Fruit fly (Drosophila melanogaster): ENCODE results near the gene CG32276.

Gene CG32276

DNA sequence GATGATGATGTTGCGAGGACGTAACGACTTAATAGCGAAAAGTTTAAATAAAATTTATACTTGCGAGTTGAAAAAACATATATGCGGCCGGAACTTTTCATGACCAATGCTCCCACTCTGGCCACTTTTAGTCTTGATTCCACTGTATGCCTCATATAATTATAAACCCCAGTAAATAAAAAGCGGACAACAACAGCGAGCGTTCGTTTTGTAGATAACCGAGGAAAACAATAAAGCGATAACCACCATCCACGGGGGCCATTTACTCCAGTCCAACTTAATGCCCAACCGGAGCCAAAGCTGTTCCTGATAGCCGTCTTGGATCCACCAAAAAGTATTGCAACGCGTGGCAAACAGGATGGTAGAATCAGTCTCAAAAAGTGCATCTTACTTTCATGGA, 37.5 kb upstream of the CG32276 start:
- peak; percentile 22 for TF ChIP-seq CG17801 (GFP tag; optimal IDR thresholded peaks at IDR 0.05; ENCODE audit: partially characterized antibody)

DNA sequence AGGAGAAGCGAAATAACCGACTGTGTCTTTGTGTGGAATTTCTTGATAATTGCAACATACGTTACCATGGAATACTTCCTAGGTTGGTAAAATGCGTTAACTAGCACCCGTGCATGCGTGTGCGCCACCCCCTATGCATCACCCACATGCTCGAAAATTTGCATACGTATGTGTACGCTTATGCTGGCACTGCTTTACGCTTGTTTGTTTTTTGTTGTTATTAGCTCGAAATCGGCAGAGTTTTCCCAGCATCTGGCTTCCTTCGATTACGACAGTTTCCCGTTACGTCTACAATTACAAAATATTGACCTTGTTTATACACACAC, 27.6 kb upstream of the CG32276 start:
- no peak for TF ChIP-seq CG17801 (GFP tag; optimal IDR thresholded peaks at IDR 0.05; ENCODE audit: partially characterized antibody)

DNA sequence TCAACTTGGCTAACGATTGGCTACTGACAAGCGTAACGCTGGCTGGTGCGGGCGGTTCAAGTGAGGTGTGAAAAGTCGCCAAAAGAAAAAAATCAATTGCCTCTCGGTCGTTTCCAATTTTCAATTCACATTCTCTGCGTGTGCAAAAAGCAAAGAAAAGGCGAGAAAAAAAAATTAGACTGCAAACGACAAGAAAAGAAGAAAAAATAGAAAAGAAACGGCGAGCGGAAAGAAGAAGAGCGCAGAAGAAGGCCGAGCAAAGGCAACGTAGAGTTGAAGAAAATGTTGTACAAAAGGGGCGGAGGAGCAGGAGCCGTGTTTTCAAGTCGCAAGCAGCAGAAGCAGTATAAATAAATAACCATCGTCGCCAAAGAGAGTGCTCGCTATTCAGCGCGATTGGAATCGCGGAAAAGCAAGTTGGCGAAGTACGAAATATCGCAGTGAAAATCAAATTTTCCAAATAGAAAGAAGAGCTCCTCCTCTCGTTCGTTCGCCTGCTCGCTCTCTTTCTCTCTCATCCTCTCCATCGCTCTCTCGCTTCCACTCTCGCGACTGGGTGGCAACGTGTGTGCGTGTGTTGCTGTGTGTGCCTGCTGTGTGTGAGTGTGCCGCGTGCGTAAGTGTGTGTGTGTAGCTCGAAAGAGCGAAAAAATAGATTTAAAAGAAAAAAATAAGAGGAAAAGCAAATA, 27.1 kb upstream of the CG32276 start:
- no peak for TF ChIP-seq CG17801 (GFP tag; optimal IDR thresholded peaks at IDR 0.05; ENCODE audit: partially characterized antibody)

DNA sequence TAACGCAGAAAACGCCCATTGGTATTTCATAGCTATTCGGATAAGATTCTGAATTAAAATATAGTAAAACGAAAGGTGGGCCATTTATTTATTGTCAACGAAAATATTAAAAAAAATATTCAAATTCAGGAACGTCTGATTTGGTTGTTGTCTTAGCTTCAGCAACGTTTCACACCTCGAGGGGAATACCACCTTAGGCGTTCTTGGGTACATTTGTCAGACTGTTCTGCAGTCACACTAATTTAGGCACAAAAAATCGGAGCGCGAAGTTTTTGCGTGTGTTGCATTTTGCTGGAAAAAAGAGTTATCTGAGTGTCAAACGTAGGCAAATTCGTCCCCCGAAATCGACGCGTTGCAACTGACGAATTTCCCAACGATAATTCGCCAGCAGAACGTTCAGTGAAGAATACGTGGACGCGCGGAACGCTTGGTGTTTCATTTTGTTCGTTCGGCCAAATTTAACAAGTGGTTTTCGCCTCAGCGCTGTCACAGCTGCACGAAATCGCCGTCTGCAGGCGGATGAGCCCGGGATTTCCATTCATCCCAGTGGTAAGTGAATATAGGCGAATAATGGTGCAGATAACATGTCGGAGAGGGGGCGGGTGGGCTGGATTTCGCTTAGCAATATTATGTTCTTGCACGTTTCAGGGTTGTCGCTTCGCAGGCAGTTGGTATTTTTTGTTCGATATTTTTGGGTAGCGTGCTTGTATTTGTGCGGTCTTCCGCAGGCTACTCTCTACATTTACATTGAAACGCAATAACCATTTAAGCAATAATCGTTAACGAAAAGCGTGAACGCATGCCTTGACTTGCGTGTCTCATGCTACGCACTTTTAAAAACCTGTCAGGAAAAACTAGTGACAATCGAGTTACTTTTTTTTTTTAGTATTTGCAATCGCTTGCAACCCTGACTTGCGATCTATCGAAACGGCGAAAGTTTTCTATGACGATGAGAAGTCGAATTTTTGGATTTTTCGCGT, 26.2 kb upstream of the CG32276 start, which contains the start of gene Larp4B:
Gene Larp4B, plus strand, starts transcription at position 99 of the 980 bp plus-strand sequence.
- TF ChIP-seq CG17801 (GFP tag; optimal IDR thresholded peaks at IDR 0.05; ENCODE audit: partially characterized antibody): no peak

DNA sequence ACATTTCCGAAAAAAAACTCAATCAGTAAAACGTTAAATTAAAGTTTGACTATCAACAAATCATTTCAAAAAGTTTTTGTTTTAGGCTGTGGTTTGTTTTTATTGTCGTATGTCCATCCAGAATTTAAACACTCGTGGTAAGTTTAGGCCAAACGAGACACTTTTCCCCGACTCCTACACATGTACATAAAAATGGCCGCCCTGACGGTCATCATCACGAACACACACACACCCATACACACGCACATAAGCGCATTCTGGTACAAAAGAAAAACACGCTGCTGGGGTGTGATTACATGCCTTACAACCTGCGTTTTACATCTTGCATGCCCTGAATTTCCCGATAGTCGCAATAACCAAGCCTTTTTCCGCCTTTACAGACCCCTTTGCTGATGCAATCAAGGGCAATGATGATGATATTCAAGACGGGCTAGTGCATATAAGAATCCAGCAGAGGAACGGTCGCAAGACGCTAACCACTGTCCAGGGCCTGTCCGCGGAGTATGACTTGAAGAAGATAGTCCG, 24.6 kb upstream of the CG32276 start:
- TF ChIP-seq CG17801 (GFP tag; optimal IDR thresholded peaks at IDR 0.05; ENCODE audit: partially characterized antibody): no peak

DNA sequence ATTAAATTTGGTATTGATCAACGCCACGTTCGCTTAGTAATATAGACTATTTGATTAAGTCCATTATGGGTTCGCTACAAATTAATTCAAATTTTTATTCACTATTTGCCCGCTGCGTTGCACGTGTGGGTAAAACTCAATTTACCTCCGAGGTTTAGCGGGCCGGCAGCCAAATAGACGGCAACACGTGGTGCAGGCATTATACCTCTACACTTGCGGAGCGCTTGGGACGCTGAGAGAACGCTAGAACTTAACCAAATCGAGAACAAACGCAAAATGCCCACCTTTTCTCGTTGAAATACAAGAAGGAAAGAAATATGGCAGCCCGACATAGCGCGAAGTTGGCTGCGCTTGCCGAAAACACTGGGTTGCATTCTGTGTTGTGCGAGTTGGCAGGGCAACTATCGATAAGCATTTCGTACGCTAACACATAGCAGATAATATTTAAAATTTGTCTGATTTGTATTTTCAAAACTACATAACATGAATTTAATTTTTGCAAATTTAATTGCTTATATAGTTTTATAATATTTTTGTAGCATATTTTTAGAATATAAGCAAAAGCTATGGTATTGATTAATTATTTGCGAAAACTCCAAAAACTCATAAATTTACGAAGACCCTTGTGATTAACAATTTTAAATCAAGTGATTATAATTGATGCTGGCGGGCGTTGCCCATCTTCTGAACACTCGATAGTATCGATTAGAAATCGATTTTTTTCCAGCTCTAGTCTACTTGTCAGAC, 24.0 kb upstream of the CG32276 start, which contains the start of the genes RpL28 and eIF1:
Gene RpL28, minus strand, starts transcription at position 318 of the 747 bp plus-strand sequence.
Gene eIF1, plus strand, starts transcription at position 699 of the 747 bp plus-strand sequence.
- TF ChIP-seq CG17801 (GFP tag; optimal IDR thresholded peaks at IDR 0.05; ENCODE audit: partially characterized antibody): peak; percentile 85

DNA sequence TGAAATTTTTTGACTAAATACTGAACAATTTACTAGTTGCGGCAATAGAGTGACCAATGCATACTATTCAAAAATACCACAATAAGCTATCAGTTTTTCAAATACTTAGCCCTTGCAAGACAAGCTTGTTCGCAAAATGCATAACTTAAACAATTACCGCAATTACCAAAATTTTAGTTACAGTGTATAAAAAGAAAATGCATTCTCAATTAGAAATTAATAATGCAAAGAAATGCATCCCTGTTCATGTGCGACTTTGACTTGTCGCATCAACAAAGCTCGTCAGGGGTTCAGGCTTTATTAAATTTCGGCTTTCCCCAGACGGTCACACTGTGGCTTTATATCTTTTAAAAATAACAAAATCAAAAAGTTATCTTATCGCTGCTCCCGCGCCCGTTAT, 20.0 kb upstream of the CG32276 start, which contains the start of the genes hob and nSMase:
Gene hob, minus strand, starts transcription at position 62 of the 400 bp plus-strand sequence.
Gene nSMase, plus strand, starts transcription at position 298 of the 400 bp plus-strand sequence.
- no peak for TF ChIP-seq CG17801 (GFP tag; optimal IDR thresholded peaks at IDR 0.05; ENCODE audit: partially characterized antibody)

DNA sequence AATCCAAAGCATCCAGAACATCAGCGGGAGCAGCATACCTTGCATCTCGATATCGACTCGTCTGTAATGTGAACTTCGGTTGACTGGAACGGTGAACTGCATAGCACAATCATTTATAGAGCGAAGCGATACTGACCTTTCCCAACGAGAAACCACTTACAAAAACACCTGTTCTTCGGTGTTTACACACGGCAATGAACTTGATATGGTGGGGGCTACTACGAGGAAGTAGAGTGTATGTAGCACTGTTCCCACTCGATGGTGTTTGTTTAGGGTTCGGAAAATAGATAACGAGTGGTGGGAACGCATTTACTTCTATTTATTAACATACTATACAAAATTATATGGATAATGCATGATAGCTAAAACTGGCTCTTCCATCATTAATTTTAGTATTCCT, 10.0 kb upstream of the CG32276 start, which contains the start of the genes CG32269 and CG32270:
Gene CG32269, minus strand, starts transcription at position 91 of the 400 bp plus-strand sequence.
Gene CG32270, minus strand, starts transcription at position 91 of the 400 bp plus-strand sequence.
- no peak for TF ChIP-seq CG17801 (GFP tag; optimal IDR thresholded peaks at IDR 0.05; ENCODE audit: partially characterized antibody)

DNA sequence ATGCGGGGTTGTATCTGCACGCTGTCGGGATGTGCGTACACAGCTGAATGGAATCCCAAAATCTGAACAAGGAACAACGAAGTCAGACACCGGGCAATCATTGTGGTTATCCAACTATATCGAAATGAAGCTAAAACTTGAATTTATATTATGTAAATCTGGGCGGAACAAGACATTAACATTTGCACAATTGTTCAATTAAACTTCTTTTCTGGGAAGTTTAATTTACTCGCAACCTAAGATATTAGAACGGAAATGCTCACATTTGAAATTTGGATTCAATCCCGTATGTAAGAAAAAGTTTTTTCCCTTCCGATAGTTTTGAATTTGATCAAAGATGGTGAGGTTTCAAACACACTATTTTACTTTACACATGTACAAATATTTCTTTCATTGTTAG, 7.4 kb upstream of the CG32276 start, which contains the start of gene CG33160:
Gene CG33160, minus strand, starts transcription at position 101 of the 400 bp plus-strand sequence.
- no peak for TF ChIP-seq CG17801 (GFP tag; optimal IDR thresholded peaks at IDR 0.05; ENCODE audit: partially characterized antibody)

DNA sequence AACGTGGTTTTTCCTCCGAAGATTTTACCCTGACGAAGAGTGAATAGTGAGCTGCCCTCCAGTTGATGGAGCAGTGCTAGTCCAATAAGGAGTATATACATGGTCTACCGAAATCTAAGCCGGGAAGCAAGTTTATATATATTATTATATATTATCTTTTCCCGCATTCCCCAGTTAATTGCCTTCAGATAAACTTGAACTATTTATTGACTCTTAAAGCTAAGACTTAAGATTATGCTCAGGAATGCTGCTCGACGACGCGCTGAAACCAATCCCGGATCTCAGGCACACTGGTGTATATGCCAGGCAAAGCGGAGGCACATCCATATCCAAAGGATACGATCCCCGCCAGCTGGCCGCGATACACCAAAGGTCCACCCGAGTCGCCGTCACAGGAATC, 6.5 kb upstream of the CG32276 start, which contains the start of gene CG32277:
Gene CG32277, minus strand, starts transcription at position 101 of the 400 bp plus-strand sequence.
- TF ChIP-seq CG17801 (GFP tag; optimal IDR thresholded peaks at IDR 0.05; ENCODE audit: partially characterized antibody): no peak

DNA sequence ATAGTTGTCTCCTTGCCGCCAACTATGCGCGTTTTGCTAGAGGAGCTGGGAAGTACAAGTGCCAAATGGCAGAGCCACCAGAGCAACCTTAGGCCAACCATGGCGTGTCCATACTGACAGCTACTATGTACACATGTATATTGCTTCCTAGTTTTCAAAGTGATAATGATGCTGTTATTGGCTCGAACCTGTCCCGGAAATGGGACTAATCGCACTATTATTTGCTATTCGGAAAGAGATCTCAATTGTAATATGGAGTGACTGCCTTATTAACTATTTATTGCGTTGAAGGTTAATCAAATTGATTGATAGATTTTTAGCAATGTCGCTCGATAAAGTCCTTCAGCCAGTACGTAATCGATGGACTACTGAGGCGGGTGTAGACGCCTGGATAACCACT, 5.5 kb upstream of the CG32276 start, which contains the start of gene CG33159:
Gene CG33159, minus strand, starts transcription at position 101 of the 400 bp plus-strand sequence.
- no peak for TF ChIP-seq CG17801 (GFP tag; optimal IDR thresholded peaks at IDR 0.05; ENCODE audit: partially characterized antibody)

DNA sequence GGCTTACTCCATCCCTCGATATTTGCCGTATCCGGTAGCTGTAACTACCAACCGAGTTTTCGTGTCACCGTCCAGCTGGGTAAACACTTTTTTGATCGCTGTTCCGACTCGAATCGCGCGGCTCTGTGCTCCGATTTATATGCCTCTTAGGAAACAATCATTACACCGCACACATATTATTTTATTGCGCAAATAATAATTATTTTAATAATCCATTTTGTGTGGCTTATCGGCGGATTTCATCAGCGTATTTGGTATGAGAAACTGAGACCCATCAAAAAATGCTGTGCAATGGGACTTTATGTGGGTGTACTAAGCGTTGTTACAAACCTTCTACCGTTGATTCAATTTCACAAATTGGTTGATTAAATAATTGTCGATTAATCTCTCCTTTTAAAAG, 4.2 kb upstream of the CG32276 start, which contains the start of gene CG32271:
Gene CG32271, minus strand, starts transcription at position 101 of the 400 bp plus-strand sequence.
- TF ChIP-seq CG17801 (GFP tag; optimal IDR thresholded peaks at IDR 0.05; ENCODE audit: partially characterized antibody): no peak

DNA sequence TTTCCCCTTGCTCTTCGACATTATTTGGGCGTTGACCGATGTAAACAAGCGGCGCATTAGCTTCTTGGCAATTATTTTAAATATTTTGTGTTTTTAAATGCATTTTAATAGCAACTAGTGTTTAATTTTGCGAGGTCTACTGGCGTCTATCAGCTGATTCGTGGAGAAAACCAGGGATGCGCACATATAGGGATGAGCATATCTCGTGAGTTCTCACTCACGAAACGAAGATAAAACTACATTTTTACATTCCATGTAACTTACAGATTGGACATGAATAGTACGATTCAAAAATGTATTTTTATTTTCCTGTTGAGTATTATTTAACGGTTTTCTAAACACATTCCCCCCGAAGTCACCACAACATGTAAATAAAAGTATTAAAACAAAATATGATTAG, 1.4 kb downstream of the CG32276 start, which contains the start of gene CG14966:
Gene CG14966, minus strand, starts transcription at position 168 of the 400 bp plus-strand sequence.
- TF ChIP-seq CG17801 (GFP tag; optimal IDR thresholded peaks at IDR 0.05; ENCODE audit: partially characterized antibody): peak; percentile 58

DNA sequence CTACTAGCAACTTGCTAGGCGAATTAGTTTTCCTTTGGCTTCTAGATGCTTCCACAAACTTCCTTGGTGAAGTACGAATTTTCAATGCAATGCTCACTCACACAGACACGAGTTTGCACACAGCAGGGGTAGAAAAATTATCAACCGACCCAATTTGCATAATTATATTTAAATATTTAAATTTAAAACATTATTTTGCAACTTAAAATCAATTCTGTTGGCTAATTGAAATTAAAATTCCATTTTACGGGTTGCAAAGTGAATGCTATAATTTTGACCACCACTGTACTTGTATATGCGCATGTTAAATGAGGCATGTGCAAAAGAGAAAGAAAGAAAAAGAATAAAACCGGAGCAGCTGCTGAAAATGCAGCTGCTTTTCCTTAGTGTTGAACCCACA, 4.8 kb downstream of the CG32276 start:
- peak; percentile 86 for TF ChIP-seq CG17801 (GFP tag; optimal IDR thresholded peaks at IDR 0.05; ENCODE audit: partially characterized antibody)
